Worm (Caenorhabditis elegans) whole organism, young adult: Measurements from ENCODE around the gene R03D7.15.

ENCODE experiments used
- C06A6.2 ChIP-seq: fragments of 200-800 bp; sonication (Bioruptor generic); conservative IDR thresholded peaks from 2 replicates; pipeline ENCODE4 v1.3.6; 2022; ENCODE audit warnings: missing genetic modification characterization, missing compliant biosample characterization
- F10E7.11 ChIP-seq: sonication (generic microtip); optimal IDR thresholded peaks from 2 replicates; lab custom pipeline; 2017; ENCODE audit warnings: mild to moderate bottlenecking, missing genetic modification characterization, moderate library complexity, missing compliant biosample characterization
- F22D6.2 ChIP-seq: sonication (generic microtip); optimal IDR thresholded peaks from 2 replicates; lab custom pipeline; 2016; ENCODE audit warnings: mild to moderate bottlenecking, missing genetic modification characterization, missing compliant biosample characterization
- F23B12.7 ChIP-seq: sonication (generic microtip); optimal IDR thresholded peaks from 2 replicates; lab custom pipeline; 2017; ENCODE audit warnings: missing genetic modification characterization, mild to moderate bottlenecking, missing compliant biosample characterization, antibody characterized with exemption, moderate library complexity; ENCODE audit not compliant: insufficient read depth
- F33H1.4 ChIP-seq: fragments of 200-800 bp; sonication (Bioruptor generic); IDR thresholded peaks from 2 replicates; pipeline ENCODE4 v1.3.6; 2022; ENCODE audit warnings: missing genetic modification reagents, missing genetic modification characterization, missing compliant biosample characterization
- F57C9.4 ChIP-seq: sonication (generic microtip); optimal IDR thresholded peaks from 2 replicates; lab custom pipeline; 2017; ENCODE audit warnings: mild to moderate bottlenecking, missing genetic modification characterization, missing compliant biosample characterization
- T26A5.8 ChIP-seq: sonication (generic microtip); optimal IDR thresholded peaks from 2 replicates; lab custom pipeline; 2016; ENCODE audit warnings: missing genetic modification characterization, missing compliant biosample characterization
- Y95B8A.8 ChIP-seq: fragments of 200-800 bp; sonication (Bioruptor generic); IDR thresholded peaks from 2 replicates; pipeline ENCODE4 v1.3.6; 2022; ENCODE audit warnings: missing genetic modification reagents, missing genetic modification characterization, missing compliant biosample characterization
- ZK185.1 ChIP-seq: sonication (generic microtip); optimal IDR thresholded peaks from 2 replicates; lab custom pipeline; 2016; ENCODE audit warnings: mild to moderate bottlenecking, missing genetic modification characterization, missing compliant biosample characterization; ENCODE audit not compliant: poor library complexity, severe bottlenecking
- ama-1 ChIP-seq, 3 experiments: fragments of 150-350 bp in 1 of 3; sonication (generic microtip) in 2 of 3; optimal IDR thresholded peaks; 2 replicates each; lab custom pipeline; 2014 to 2018; ENCODE audit warnings: missing biosample characterization in 2 of 3, missing genetic modification characterization in 2 of 3, missing genetic modification reagents in 2 of 3
- atf-7 ChIP-seq: sonication (generic microtip); optimal IDR thresholded peaks from 2 replicates; lab custom pipeline; 2017; ENCODE audit warnings: mild to moderate bottlenecking, missing genetic modification characterization, missing compliant biosample characterization
- athp-1 ChIP-seq: sonication (generic microtip); optimal IDR thresholded peaks from 2 replicates; lab custom pipeline; 2017; ENCODE audit warnings: mild to moderate bottlenecking, missing genetic modification characterization, missing compliant biosample characterization
- attf-5 ChIP-seq: fragments of 200-800 bp; sonication (Bioruptor generic); optimal IDR thresholded peaks from 2 replicates; lab custom pipeline; 2018; ENCODE audit warnings: mild to moderate bottlenecking, missing genetic modification characterization, missing compliant biosample characterization
- attf-6 ChIP-seq: fragments of 200-800 bp; sonication (Bioruptor generic); IDR thresholded peaks from 2 replicates; pipeline ENCODE4 v1.3.6; 2022; ENCODE audit warnings: missing genetic modification reagents, missing genetic modification characterization, missing compliant biosample characterization
- bed-2 ChIP-seq: fragments of 200-800 bp; sonication (Bioruptor generic); IDR thresholded peaks from 2 replicates; pipeline ENCODE4 v1.3.6; 2022; ENCODE audit warnings: missing genetic modification reagents, missing genetic modification characterization, missing compliant biosample characterization
- ccch-3 ChIP-seq: fragments of 200-800 bp; sonication (Bioruptor generic); optimal IDR thresholded peaks from 2 replicates; lab custom pipeline; 2018; ENCODE audit warnings: mild to moderate bottlenecking, missing genetic modification characterization, missing compliant biosample characterization
- cebp-1 ChIP-seq, 2 experiments: fragments of 200-800 bp in 1 of 2; sonication (Bioruptor generic) in 1 of 2; sonication (generic microtip) in 1 of 2; IDR thresholded peaks in 1 of 2; optimal IDR thresholded peaks in 1 of 2; 2 replicates each; pipeline versions ENCODE4 v1.3.6 to Lab custom; 2017 to 2022; ENCODE audit warnings: missing compliant biosample characterization in 2 of 2, missing genetic modification characterization in 2 of 2, mild to moderate bottlenecking in 1 of 2, missing genetic modification reagents in 1 of 2, moderate library complexity in 1 of 2
- ceh-100 ChIP-seq: fragments of 200-800 bp; sonication (Bioruptor generic); IDR thresholded peaks from 2 replicates; pipeline ENCODE4 v1.3.6; 2022; ENCODE audit warnings: missing genetic modification reagents, missing genetic modification characterization, missing compliant biosample characterization
- ceh-91 ChIP-seq: fragments of 200-800 bp; sonication (Bioruptor generic); IDR thresholded peaks from 2 replicates; pipeline ENCODE4 v1.3.6; 2022; ENCODE audit warnings: missing genetic modification reagents, missing genetic modification characterization, missing compliant biosample characterization
- dpff-1 ChIP-seq: sonication (generic microtip); optimal IDR thresholded peaks from 2 replicates; lab custom pipeline; 2017; ENCODE audit warnings: mild to moderate bottlenecking, missing genetic modification characterization, missing compliant biosample characterization
- egl-44 ChIP-seq: fragments of 200-800 bp; sonication (Bioruptor generic); IDR thresholded peaks from 2 replicates; pipeline ENCODE4 v1.3.6; 2022; ENCODE audit warnings: missing genetic modification reagents, missing genetic modification characterization, missing compliant biosample characterization
- egrh-3 ChIP-seq: fragments of 200-800 bp; sonication (Bioruptor generic); IDR thresholded peaks from 2 replicates; pipeline ENCODE4 v1.3.6; 2022; ENCODE audit warnings: missing genetic modification reagents, missing genetic modification characterization, missing compliant biosample characterization
- ekl-4 ChIP-seq: fragments of 200-800 bp; sonication (Bioruptor generic); IDR thresholded peaks from 2 replicates; pipeline ENCODE4 v1.3.6; 2022; ENCODE audit warnings: missing genetic modification reagents, missing genetic modification characterization, missing compliant biosample characterization
- him-1 ChIP-seq: sonication (generic microtip); optimal IDR thresholded peaks from 2 replicates; lab custom pipeline; 2016; ENCODE audit warnings: missing genotype, missing genetic modification reagents, missing genetic modification characterization, missing compliant biosample characterization
- hmg-20 ChIP-seq: fragments of 200-800 bp; sonication (Bioruptor generic); IDR thresholded peaks from 2 replicates; pipeline ENCODE4 v1.3.6; 2022; ENCODE audit warnings: missing genetic modification reagents, missing genetic modification characterization, missing compliant biosample characterization
- hsf-1 ChIP-seq: fragments of 200-800 bp; sonication (Bioruptor generic); IDR thresholded peaks from 2 replicates; pipeline ENCODE4 v1.3.6; 2022; ENCODE audit warnings: missing genetic modification reagents, missing genetic modification characterization, missing compliant biosample characterization
- lag-1 ChIP-seq: fragments of 200-800 bp; sonication (Bioruptor generic); IDR thresholded peaks from 2 replicates; pipeline ENCODE4 v1.3.6; 2022; ENCODE audit warnings: missing genetic modification reagents, missing genetic modification characterization, missing compliant biosample characterization
- let-526 ChIP-seq: fragments of 200-800 bp; sonication (Bioruptor generic); IDR thresholded peaks from 2 replicates; pipeline ENCODE4 v1.3.6; 2022; ENCODE audit warnings: missing genetic modification reagents, missing genetic modification characterization, missing compliant biosample characterization
- let-607 ChIP-seq, 2 experiments: fragments of 200-800 bp in 1 of 2; sonication (Bioruptor generic) in 1 of 2; sonication (generic microtip) in 1 of 2; optimal IDR thresholded peaks; 2 replicates each; lab custom pipeline; 2016 to 2018; ENCODE audit warnings: mild to moderate bottlenecking in 2 of 2, missing compliant biosample characterization in 2 of 2, missing genetic modification characterization in 2 of 2, moderate library complexity in 2 of 2, missing genotype in 1 of 2
- lin-35 ChIP-seq, 3 experiments: fragments of 150-350 bp in 2 of 3; sonication (generic microtip) in 1 of 3; optimal IDR thresholded peaks; 2 replicates each; lab custom pipeline; 2014 to 2018; ENCODE audit warnings: missing biosample characterization in 3 of 3, missing genetic modification characterization in 3 of 3, missing genetic modification reagents in 3 of 3
- lin-54 ChIP-seq: fragments of 200-800 bp; sonication (Bioruptor generic); optimal IDR thresholded peaks from 2 replicates; lab custom pipeline; 2018; ENCODE audit warnings: mild to moderate bottlenecking, missing genetic modification characterization, missing compliant biosample characterization
- lsl-1 ChIP-seq: fragments of 200-800 bp; sonication (Bioruptor generic); optimal IDR thresholded peaks from 2 replicates; lab custom pipeline; 2018; ENCODE audit warnings: mild to moderate bottlenecking, missing genetic modification characterization, moderate library complexity, missing compliant biosample characterization
- madf-10 ChIP-seq: sonication (generic microtip); optimal IDR thresholded peaks from 2 replicates; lab custom pipeline; 2016; ENCODE audit warnings: mild to moderate bottlenecking, missing genetic modification characterization, missing compliant biosample characterization
- madf-3 ChIP-seq: fragments of 200-800 bp; sonication (Bioruptor generic); IDR thresholded peaks from 2 replicates; pipeline ENCODE4 v1.3.6; 2022; ENCODE audit warnings: missing genetic modification reagents, missing genetic modification characterization, missing compliant biosample characterization
- madf-6 ChIP-seq: fragments of 200-800 bp; sonication (Bioruptor generic); IDR thresholded peaks from 2 replicates; pipeline ENCODE4 v1.3.6; 2022; ENCODE audit warnings: missing genetic modification reagents, missing genetic modification characterization, missing compliant biosample characterization
- madf-8 ChIP-seq: fragments of 200-800 bp; sonication (Bioruptor generic); conservative IDR thresholded peaks from 2 replicates; pipeline ENCODE4 v1.3.6; 2022; ENCODE audit warnings: missing genetic modification reagents, missing genetic modification characterization, missing compliant biosample characterization
- mxl-1 ChIP-seq: sonication (generic microtip); optimal IDR thresholded peaks from 2 replicates; lab custom pipeline; 2016; ENCODE audit warnings: missing genetic modification characterization, missing compliant biosample characterization
- nfya-2 ChIP-seq: fragments of 200-800 bp; sonication (Bioruptor generic); IDR thresholded peaks from 2 replicates; pipeline ENCODE4 v1.3.6; 2022; ENCODE audit warnings: missing genetic modification reagents, missing genetic modification characterization, missing compliant biosample characterization
- nhr-179 ChIP-seq: sonication (generic microtip); optimal IDR thresholded peaks from 2 replicates; lab custom pipeline; 2016; ENCODE audit warnings: mild to moderate bottlenecking, missing genetic modification characterization, missing compliant biosample characterization
- nhr-90 ChIP-seq: sonication (generic microtip); optimal IDR thresholded peaks from 2 replicates; lab custom pipeline; 2016; ENCODE audit warnings: missing genotype, mild to moderate bottlenecking, missing genetic modification characterization, missing compliant biosample characterization
- rec-8 ChIP-seq, 2 experiments: sonication (generic microtip); optimal IDR thresholded peaks; 2 replicates each; lab custom pipeline; 2016; ENCODE audit warnings: mild to moderate bottlenecking in 2 of 2, missing genetic modification characterization in 2 of 2, missing genetic modification reagents in 2 of 2, missing genotype in 2 of 2, missing biosample characterization in 1 of 2, missing compliant biosample characterization in 1 of 2, moderate library complexity in 1 of 2
- repo-1 ChIP-seq: sonication (generic microtip); optimal IDR thresholded peaks from 2 replicates; lab custom pipeline; 2017; ENCODE audit warnings: mild to moderate bottlenecking, missing genetic modification characterization, missing compliant biosample characterization
- sea-2 ChIP-seq: fragments of 200-800 bp; sonication (Bioruptor generic); IDR thresholded peaks from 2 replicates; pipeline ENCODE4 v1.3.6; 2022; ENCODE audit warnings: missing genetic modification characterization, missing compliant biosample characterization
- ztf-22 ChIP-seq: fragments of 200-800 bp; sonication (Bioruptor generic); optimal IDR thresholded peaks from 2 replicates; lab custom pipeline; 2018; ENCODE audit warnings: mild to moderate bottlenecking, missing genetic modification characterization, moderate library complexity, missing compliant biosample characterization
- ztf-28 ChIP-seq: fragments of 200-800 bp; sonication (Bioruptor generic); IDR thresholded peaks from 2 replicates; pipeline ENCODE4 v1.3.6; 2022; ENCODE audit warnings: missing genetic modification reagents, missing genetic modification characterization, missing compliant biosample characterization

Gene R03D7.15

DNA sequence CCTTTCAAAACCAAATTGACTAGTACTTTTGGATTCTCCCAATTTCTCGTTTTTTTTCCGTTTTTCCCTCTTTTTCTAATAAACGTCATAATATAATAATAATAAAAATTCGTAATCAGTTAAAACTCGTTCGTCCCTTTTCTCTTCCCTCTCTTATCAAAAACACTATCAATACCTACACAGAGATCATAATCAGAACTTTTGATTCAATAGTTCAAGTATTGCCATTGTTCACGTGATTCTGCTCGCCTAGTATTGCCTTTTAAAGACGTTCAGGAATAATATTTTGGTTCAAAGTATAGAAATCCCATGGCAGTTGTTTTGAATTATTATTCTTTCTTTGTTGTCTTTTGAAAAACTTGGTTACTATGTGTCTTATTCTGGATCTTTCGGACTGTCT lies 17.3 kb upstream of the R03D7.15 start (continued):
- TF ChIP-seq bed-2 (no peak), madf-3 (no peak), ccch-3 (GFP tag; lab: Kevin White, UChicago) (no peak), let-526 (GFP tag; lab: Robert Waterston, UW) (no peak), athp-1 (tag; lab: Kevin White, UChicago) (no peak), sea-2 (GFP tag; lab: Robert Waterston, UW) (no peak), ztf-22 (GFP tag; lab: Kevin White, UChicago) (no peak), dpff-1 (tag; lab: Kevin White, UChicago) (no peak), hmg-20 (GFP tag; lab: Robert Waterston, UW) (no peak), egl-44 (GFP tag; lab: Robert Waterston, UW) (no peak), lin-35 (GFP tag; optimal IDR thresholded peaks at IDR 0.05; lab: Kevin White, UChicago) (no peak), hsf-1 (GFP tag; lab: Robert Waterston, UW) (no peak), nfya-2 (GFP tag; lab: Robert Waterston, UW) (no peak), nhr-179 (no peak), F23B12.7 (tag; lab: Kevin White, UChicago) (peak; percentile 44), ekl-4 (GFP tag; lab: Robert Waterston, UW) (no peak), madf-10 (tag; lab: Kevin White, UChicago) (peak; percentile 9), let-607 (tag; optimal IDR thresholded peaks at IDR 0.05; lab: Kevin White, UChicago) (no peak), egrh-3 (no peak), F10E7.11 (tag; lab: Kevin White, UChicago) (no peak), mxl-1 (tag; lab: Kevin White, UChicago) (no peak), F22D6.2 (no peak), cebp-1 (GFP tag; IDR thresholded peaks at IDR 0.05; lab: Robert Waterston, UW) (no peak), cebp-1 (tag; optimal IDR thresholded peaks at IDR 0.05; lab: Kevin White, UChicago) (peak; percentile 14), attf-6 (GFP tag; lab: Robert Waterston, UW) (no peak), nhr-90 (tag; lab: Kevin White, UChicago) (no peak), C06A6.2 (GFP tag; lab: Robert Waterston, UW) (no peak), him-1 (tag; lab: Kevin White, UChicago) (no peak), ceh-100 (GFP tag; lab: Robert Waterston, UW) (no peak), attf-5 (GFP tag; lab: Kevin White, UChicago) (no peak), ztf-28 (GFP tag; lab: Robert Waterston, UW) (no peak), atf-7 (tag; lab: Kevin White, UChicago) (peak; percentile 50)
- TF ChIP-seq, all 124 proteins: peak for 6

DNA sequence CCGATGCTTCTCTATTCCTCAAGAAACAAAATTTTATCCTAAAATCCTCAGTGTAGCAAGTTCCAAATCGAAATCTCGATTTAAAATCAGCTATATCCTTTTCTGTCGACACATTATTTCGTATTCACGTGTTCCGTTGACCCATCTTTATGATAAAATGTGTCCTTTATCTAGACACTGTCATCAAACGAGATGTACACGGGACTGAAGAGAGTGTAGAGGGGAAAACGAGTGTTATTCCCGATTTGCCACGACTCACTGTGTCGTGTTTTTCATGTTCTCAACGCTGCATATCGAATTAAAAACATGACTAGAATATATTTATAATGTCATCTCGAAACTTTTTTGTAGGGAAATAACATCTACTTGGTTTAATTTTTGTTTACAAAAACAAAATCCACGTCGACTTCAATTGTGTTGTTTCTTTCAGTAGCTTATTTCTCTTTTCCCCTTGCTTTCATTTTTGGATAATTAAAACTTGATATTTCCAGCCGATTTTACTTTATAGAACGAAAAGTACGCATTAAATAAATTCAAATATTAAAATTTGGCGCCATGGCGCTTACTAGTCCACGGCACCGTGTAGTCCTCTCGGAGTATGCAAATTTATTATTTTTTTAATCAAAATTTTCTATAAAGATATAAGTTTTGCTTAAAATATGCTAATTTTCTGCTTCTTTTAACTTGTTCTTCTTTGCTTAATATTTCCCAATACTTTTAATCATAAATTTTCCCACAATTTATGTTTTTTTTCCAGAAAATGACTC lies 16.0 kb upstream of the R03D7.15 start, which contains the start of gene metr-1:
Gene metr-1, plus strand, starts transcription at position 758 of the 767 bp plus-strand sequence.
- TF ChIP-seq madf-8 (GFP tag; lab: Robert Waterston, UW) (0 out of 2 replicates have a peak, but pooled peaks have one; percentile 7), ekl-4 (GFP tag; lab: Robert Waterston, UW) (peak; percentile 22; the same call in 1 of the 2 replicates), madf-6 (GFP tag; lab: Robert Waterston, UW) (peak; percentile 70), ceh-91 (GFP tag; lab: Robert Waterston, UW) (peak; percentile 31; the same call in 1 of the 2 replicates), rec-8 (tag; optimal IDR thresholded peaks at IDR 0.05; lab: Kevin White, UChicago) (peak in 1 of 2 experiments; percentile 18), T26A5.8 (tag; lab: Kevin White, UChicago) (no peak), repo-1 (tag; lab: Kevin White, UChicago) (no peak), lag-1 (GFP tag; lab: Robert Waterston, UW) (no peak), lin-54 (GFP tag; lab: Kevin White, UChicago) (peak; percentile 68), lsl-1 (peak; percentile 41), F33H1.4 (peak; percentile 53), ama-1 (optimal IDR thresholded peaks at IDR 0.05; lab: Kevin White, UChicago) (peak; percentile 38), ama-1 (GFP tag; optimal IDR thresholded peaks at IDR 0.05; lab: Kevin White, UChicago) (no peak), bed-2 (peak; percentile 59; the same call in 1 of the 2 replicates), F57C9.4 (tag; lab: Kevin White, UChicago) (no peak), lin-35 (GFP tag; optimal IDR thresholded peaks at IDR 0.05; lab: Kevin White, UChicago) (peak in 2 of 3 experiments; percentile 9 to 79), nhr-179 (no peak), ZK185.1 (peak; percentile 5), Y95B8A.8 (GFP tag; lab: Robert Waterston, UW) (0 out of 2 replicates have a peak, but pooled peaks have one; percentile 42)
